Worm (Caenorhabditis elegans) whole organism, midembryonic: Measurements from ENCODE around the gene eri-3.

Source experiments
- klf-2 ChIP-seq: fragments of 200-800 bp; sonication (Bioruptor generic); conservative IDR thresholded peaks from 2 replicates; pipeline ENCODE4 v1.3.6; 2022; ENCODE audit warnings: missing genetic modification reagents, missing genetic modification characterization, missing compliant biosample characterization
- tab-1 ChIP-seq: fragments of 200-800 bp; sonication (Bioruptor generic); IDR thresholded peaks from 2 replicates; pipeline ENCODE4 v1.3.6; 2022; ENCODE audit warnings: missing genetic modification characterization, missing compliant biosample characterization

DNA sequence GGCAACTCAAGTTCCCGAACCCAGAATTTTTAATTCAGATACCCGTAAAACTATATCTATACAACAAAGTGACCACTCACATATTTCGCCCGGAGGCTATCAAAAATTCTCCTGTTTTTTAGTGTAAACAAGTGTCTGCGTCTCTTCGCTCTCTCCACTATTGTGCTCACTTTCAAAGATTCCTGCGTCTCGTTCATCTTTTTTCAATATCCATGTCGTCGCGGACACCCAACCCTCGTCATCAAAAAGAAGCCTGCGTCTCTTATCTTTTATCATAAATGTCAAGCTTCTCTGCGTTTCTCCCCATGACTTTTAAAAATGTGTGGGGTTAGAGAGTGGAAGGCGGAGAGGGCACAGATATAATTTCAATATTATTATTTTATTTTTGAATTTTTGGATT lies 38.4 kb upstream of the eri-3 start:
- TF ChIP-seq klf-2 (GFP tag; lab: Robert Waterston, UW) (no peak), tab-1 (GFP tag; lab: Robert Waterston, UW) (no peak)
